Fruit fly (Drosophila melanogaster): ENCODE results near the gene Gr10a.

Gene Gr10a

DNA sequence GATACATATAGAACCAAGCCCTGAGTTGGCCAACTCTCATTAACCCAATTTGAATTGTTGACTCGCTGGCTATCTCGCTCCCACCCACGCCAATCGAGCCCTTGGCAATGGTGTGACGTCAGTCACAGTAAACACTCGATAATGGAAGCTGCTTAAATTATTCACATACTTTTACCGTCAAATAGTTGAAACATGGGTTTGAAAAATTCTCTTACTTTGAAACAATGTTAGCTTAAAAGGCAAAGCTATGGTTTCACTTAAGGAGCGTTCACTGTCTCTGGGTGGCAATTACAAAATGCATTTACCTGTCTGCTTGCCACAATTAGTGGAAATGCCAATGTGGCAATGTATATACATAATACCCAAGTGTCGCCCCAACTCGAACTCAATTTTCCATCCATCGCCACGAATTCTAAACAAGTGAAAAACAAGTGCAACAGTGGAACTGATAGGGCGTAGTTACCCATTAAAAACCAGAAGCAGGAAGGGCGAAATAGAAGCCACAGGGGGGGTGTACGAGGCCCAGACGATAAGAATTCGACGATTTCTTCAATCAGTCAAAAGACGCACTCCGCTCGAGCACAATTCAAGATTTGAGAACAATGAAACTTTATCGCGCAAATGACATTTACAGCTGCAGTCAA, 32.4 kb upstream of the Gr10a start (continued):
- TF ChIP-seq CG16779 (GFP tag; IDR thresholded peaks at IDR 0.05) (peak; percentile 64; the same call in 1 of the 2 replicates), Fer1 (GFP tag; optimal IDR thresholded peaks at IDR 0.05) (peak; percentile 88), CG8478 (optimal IDR thresholded peaks at IDR 0.05) (no peak), CG2199 (GFP tag; IDR thresholded peaks at IDR 0.05) (peak; percentile 80; the same call in 1 of the 3 replicates), sens (GFP tag) (peak; percentile 97), CG12744 (GFP tag; optimal IDR thresholded peaks at IDR 0.05) (peak; percentile 71), CG33213 (GFP tag; optimal IDR thresholded peaks at IDR 0.05) (peak; percentile 72), CG16813 (GFP tag; IDR thresholded peaks at IDR 0.05; ENCODE audit: partially characterized antibody) (no peak), trem (tag; optimal IDR thresholded peaks at IDR 0.05) (peak; percentile 52), CG7357 (GFP tag; IDR thresholded peaks at IDR 0.05) (peak; percentile 81), Lhr (GFP tag; optimal IDR thresholded peaks at IDR 0.05) (peak; percentile 37), CG15514 (GFP tag; optimal IDR thresholded peaks at IDR 0.05) (peak; percentile 72), CG18599 (GFP tag; optimal IDR thresholded peaks at IDR 0.05) (peak; percentile 92), eyg (GFP tag; optimal IDR thresholded peaks at IDR 0.05) (peak; percentile 84), NC2α (GFP tag; optimal IDR thresholded peaks at IDR 0.05) (peak; percentile 48), sqz (GFP tag; optimal IDR thresholded peaks at IDR 0.05) (peak; percentile 78), Hr39 (optimal IDR thresholded peaks at IDR 0.05) (no peak), Rx (GFP tag; IDR thresholded peaks at IDR 0.05) (peak; percentile 85), CG9932 (GFP tag; IDR thresholded peaks at IDR 0.05) (peak; percentile 86), Ravus (GFP tag; IDR thresholded peaks at IDR 0.05) (peak; percentile 64), CG31365 (tag; optimal IDR thresholded peaks at IDR 0.05) (peak; percentile 67), ewg (GFP tag; optimal IDR thresholded peaks at IDR 0.05) (peak; percentile 64), CG32772 (GFP tag; IDR thresholded peaks at IDR 0.05) (peak; percentile 80), tap (tag; optimal IDR thresholded peaks at IDR 0.05) (peak; percentile 90), MTF-1 (GFP tag; optimal IDR thresholded peaks at IDR 0.05; ENCODE audit: borderline replicate concordance) (peak; percentile 74), scrt (GFP tag; optimal IDR thresholded peaks at IDR 0.05) (peak; percentile 80), her (GFP tag; optimal IDR thresholded peaks at IDR 0.05) (peak; percentile 83), Ets65A (GFP tag) (peak; percentile 98), CG2875 (GFP tag; optimal IDR thresholded peaks at IDR 0.05) (peak; percentile 53), ERR (GFP tag; optimal IDR thresholded peaks at IDR 0.05) (peak; percentile 85), CG8765 (GFP tag; IDR thresholded peaks at IDR 0.05) (peak; percentile 74), sug (tag; optimal IDR thresholded peaks at IDR 0.05) (peak; percentile 84), CrebB (tag; optimal IDR thresholded peaks at IDR 0.05) (peak; percentile 83), D19A (tag; optimal IDR thresholded peaks at IDR 0.05) (peak; percentile 69), danr (GFP tag; IDR thresholded peaks at IDR 0.05) (peak; percentile 79), cato (GFP tag; optimal IDR thresholded peaks at IDR 0.05; ENCODE audit: borderline replicate concordance) (peak; percentile 49), CG11723 (GFP tag; optimal IDR thresholded peaks at IDR 0.05) (peak; percentile 62), aop (GFP tag; IDR thresholded peaks at IDR 0.05) (peak; percentile 60; the same call in 1 of the 2 replicates), ems (GFP tag; optimal IDR thresholded peaks at IDR 0.05) (peak; percentile 85), da (GFP tag; optimal IDR thresholded peaks at IDR 0.05) (peak; percentile 29), HLHmδ (GFP tag; optimal IDR thresholded peaks at IDR 0.05) (no peak), YL-1 (GFP tag; optimal IDR thresholded peaks at IDR 0.05) (peak; percentile 13), stc (GFP tag; IDR thresholded peaks at IDR 0.05) (peak; percentile 83), CG13624 (GFP tag; optimal IDR thresholded peaks at IDR 0.05) (peak; percentile 82), sens-2 (GFP tag; IDR thresholded peaks at IDR 0.05) (peak; percentile 54; the same call in 1 of the 2 replicates), lola (GFP tag; optimal IDR thresholded peaks at IDR 0.05) (peak in 1 of 3 experiments; percentile 64), CG12391 (tag; optimal IDR thresholded peaks at IDR 0.05) (peak; percentile 74), HLH3B (GFP tag; IDR thresholded peaks at IDR 0.05) (peak; percentile 87), dan (GFP tag; IDR thresholded peaks at IDR 0.05) (peak; percentile 55), HmgZ (tag; optimal IDR thresholded peaks at IDR 0.05) (peak; percentile 76)
